Fruit fly (Drosophila melanogaster): ENCODE data around the gene CG14551.
A peak's percentile ranks its signal among the peaks of the same experiment; 100 is the strongest.

CG14551 gene

dm6 chr3R:26098502-26099210 lies 35.8 kb upstream of the CG14551 start, which contains the start of gene dysf:
Gene dysf, minus strand, starts transcription at chr3R:26098711.
- TF ChIP-seq BtbVII (GFP tag; optimal IDR thresholded peaks at IDR 0.05) (peak; percentile 38), eyg (GFP tag; optimal IDR thresholded peaks at IDR 0.05) (no peak), jing (GFP tag; optimal IDR thresholded peaks at IDR 0.05) (no peak), CG13287 (GFP tag; IDR thresholded peaks at IDR 0.05; ENCODE audit: partially characterized antibody) (no peak), CG18262 (tag; optimal IDR thresholded peaks at IDR 0.05) (peak; percentile 93), CG2116 (GFP tag; optimal IDR thresholded peaks at IDR 0.05) (peak; percentile 16), CTCF (GFP tag; optimal IDR thresholded peaks at IDR 0.05) (no peak), otp (GFP tag; IDR thresholded peaks at IDR 0.05) (no peak), ap (GFP tag; IDR thresholded peaks at IDR 0.05) (peak; percentile 22; the same call in 1 of the 2 replicates), CG9437 (GFP tag; optimal IDR thresholded peaks at IDR 0.05) (peak; percentile 75), onecut (GFP tag; IDR thresholded peaks at IDR 0.05) (no peak), Sry-δ (GFP tag; optimal IDR thresholded peaks at IDR 0.05) (no peak), CG1602 (GFP tag; optimal IDR thresholded peaks at IDR 0.05) (peak; percentile 60), CG18476 (GFP tag; optimal IDR thresholded peaks at IDR 0.05) (peak; percentile 47), fd3F (GFP tag; optimal IDR thresholded peaks at IDR 0.05) (no peak), Deaf1 (tag; optimal IDR thresholded peaks at IDR 0.05) (peak; percentile 59), D19A (tag; optimal IDR thresholded peaks at IDR 0.05) (peak; percentile 75), sd (tag; optimal IDR thresholded peaks at IDR 0.05) (no peak), Doc2 (GFP tag; IDR thresholded peaks at IDR 0.05) (no peak), ken (GFP tag; IDR thresholded peaks at IDR 0.05) (no peak), bowl (GFP tag; IDR thresholded peaks at IDR 0.05) (no peak), Dp (GFP tag; optimal IDR thresholded peaks at IDR 0.05) (no peak), Mad (GFP tag; optimal IDR thresholded peaks at IDR 0.05) (no peak), CG9817 (tag; optimal IDR thresholded peaks at IDR 0.05) (no peak), Poxn (GFP tag; IDR thresholded peaks at IDR 0.05) (no peak), CG33213 (GFP tag; optimal IDR thresholded peaks at IDR 0.05) (no peak), CG9876 (GFP tag; optimal IDR thresholded peaks at IDR 0.05) (no peak), nau (GFP tag; optimal IDR thresholded peaks at IDR 0.05) (no peak), CG10654 (GFP tag; optimal IDR thresholded peaks at IDR 0.05) (peak; percentile 40), CG3838 (GFP tag; optimal IDR thresholded peaks at IDR 0.05) (no peak), Hmr (GFP tag; optimal IDR thresholded peaks at IDR 0.05) (peak; percentile 45), H2.0 (GFP tag; IDR thresholded peaks at IDR 0.05) (no peak; the same call in 1 of the 2 replicates), CG12391 (tag; optimal IDR thresholded peaks at IDR 0.05) (peak; percentile 77), Usf (GFP tag; optimal IDR thresholded peaks at IDR 0.05) (peak; percentile 43), CG14860 (GFP tag; IDR thresholded peaks at IDR 0.05; ENCODE audit: partially characterized antibody) (no peak), CG8478 (optimal IDR thresholded peaks at IDR 0.05) (no peak), CG12942 (GFP tag; optimal IDR thresholded peaks at IDR 0.05) (peak; percentile 40), Dll (GFP tag; IDR thresholded peaks at IDR 0.05; ENCODE audit: partially characterized antibody) (no peak), CG15479 (GFP tag; optimal IDR thresholded peaks at IDR 0.05) (no peak), Pdp1 (GFP tag; optimal IDR thresholded peaks at IDR 0.05) (no peak), CG12744 (GFP tag; optimal IDR thresholded peaks at IDR 0.05) (no peak), CoRest (tag; optimal IDR thresholded peaks at IDR 0.05) (peak; percentile 89), CG6175 (GFP tag; IDR thresholded peaks at IDR 0.05) (no peak), CG17385 (GFP tag; optimal IDR thresholded peaks at IDR 0.05) (peak; percentile 64), CG13296 (GFP tag; optimal IDR thresholded peaks at IDR 0.05) (peak; percentile 56), CG32767 (GFP tag; IDR thresholded peaks at IDR 0.05) (peak; percentile 22; the same call in 1 of the 2 replicates), Doc3 (GFP tag; IDR thresholded peaks at IDR 0.05; ENCODE audit: partially characterized antibody) (no peak), CG4328 (GFP tag; optimal IDR thresholded peaks at IDR 0.05) (peak; percentile 52), Antp (GFP tag; optimal IDR thresholded peaks at IDR 0.05) (no peak), Dip2 (GFP tag; IDR thresholded peaks at IDR 0.05) (no peak), odd (GFP tag; optimal IDR thresholded peaks at IDR 0.05) (peak; percentile 68)

Data from whole organism, embryonic.